Worm (Caenorhabditis elegans): ENCODE measurements around the gene Y77E11A.7.

ce11 chrIV:1458192-1458591 is 38.5 kb upstream of the Y77E11A.7 start:
- TF ChIP-seq nhr-80 (tag; optimal IDR thresholded peaks at IDR 0.05): no peak
- TF ChIP-seq dpl-1 (GFP tag; optimal IDR thresholded peaks at IDR 0.05): no peak
- TF ChIP-seq snpc-4 (GFP tag; optimal IDR thresholded peaks at IDR 0.05): no peak
- no peak for TF ChIP-seq snpc-4 (tag; optimal IDR thresholded peaks at IDR 0.05)
- no peak for TF ChIP-seq mes-4 (tag; optimal IDR thresholded peaks at IDR 0.05)
- no peak for TF ChIP-seq atf-7 (tag; optimal IDR thresholded peaks at IDR 0.05)
- no peak for TF ChIP-seq dox-1 (GFP tag; IDR thresholded peaks at IDR 0.05)
- no peak for TF ChIP-seq ama-1 (optimal IDR thresholded peaks at IDR 0.05)
- no peak for TF ChIP-seq ama-1 (GFP tag; optimal IDR thresholded peaks at IDR 0.05)
- TF ChIP-seq hrde-1 (tag; optimal IDR thresholded peaks at IDR 0.05; ENCODE audit: borderline replicate concordance): no peak
